Worm (Caenorhabditis elegans) whole organism, mixed stage, embryonic: ENCODE data around the gene str-211.
A peak's percentile ranks its signal among the peaks of the same experiment; 100 is the strongest.

Experiments
- M03D4.4 ChIP-seq: sonication (generic microtip); optimal IDR thresholded peaks from 2 replicates; lab custom pipeline; 2017; ENCODE audit warnings: mild to moderate bottlenecking, missing genetic modification characterization, missing compliant biosample characterization
- bed-3 ChIP-seq: fragments of 200-800 bp; sonication (Bioruptor generic); optimal IDR thresholded peaks from 3 replicates; lab custom pipeline; 2018; ENCODE audit warnings: mild to moderate bottlenecking, missing genetic modification characterization, moderate library complexity, missing compliant biosample characterization
- blmp-1 ChIP-seq: fragments of 150-350 bp; optimal IDR thresholded peaks from 2 replicates; lab custom pipeline; 2014; ENCODE audit warnings: missing biosample characterization, missing genetic modification characterization
- ceh-39 ChIP-seq: fragments of 150-350 bp; optimal IDR thresholded peaks from 2 replicates; lab custom pipeline; 2014; ENCODE audit warnings: missing biosample characterization, missing genetic modification characterization
- ceh-43 ChIP-seq: fragments of 200-800 bp; sonication (Bioruptor generic); optimal IDR thresholded peaks from 2 replicates; lab custom pipeline; 2018; ENCODE audit warnings: mild to moderate bottlenecking, missing genetic modification characterization, moderate library complexity, missing compliant biosample characterization
- ceh-83 ChIP-seq: fragments of 200-800 bp; sonication (Bioruptor generic); optimal IDR thresholded peaks from 2 replicates; lab custom pipeline; 2018; ENCODE audit warnings: mild to moderate bottlenecking, missing genetic modification characterization, missing compliant biosample characterization
- ces-1 ChIP-seq: fragments of 150-350 bp; optimal IDR thresholded peaks from 2 replicates; lab custom pipeline; 2014; ENCODE audit warnings: missing biosample characterization, missing genetic modification reagents, missing genetic modification characterization
- drap-1 ChIP-seq: fragments of 200-800 bp; sonication (Bioruptor generic); optimal IDR thresholded peaks from 3 replicates; lab custom pipeline; 2018; ENCODE audit warnings: mild to moderate bottlenecking, missing genetic modification characterization, missing compliant biosample characterization
- elt-1 ChIP-seq: sonication (generic microtip); optimal IDR thresholded peaks from 2 replicates; lab custom pipeline; 2017; ENCODE audit warnings: missing genetic modification characterization, mild to moderate bottlenecking, missing compliant biosample characterization, antibody characterized with exemption, moderate library complexity, borderline replicate concordance; ENCODE audit not compliant: insufficient read depth
- elt-3 ChIP-seq: fragments of 150-350 bp; optimal IDR thresholded peaks from 2 replicates; lab custom pipeline; 2014; ENCODE audit warnings: missing biosample characterization, missing genetic modification characterization
- flh-1 ChIP-seq: fragments of 200-800 bp; sonication (Bioruptor generic); optimal IDR thresholded peaks from 2 replicates; lab custom pipeline; 2018; ENCODE audit warnings: mild to moderate bottlenecking, missing genetic modification characterization, moderate library complexity, missing compliant biosample characterization
- ham-2 ChIP-seq: fragments of 200-800 bp; sonication (Bioruptor generic); optimal IDR thresholded peaks from 2 replicates; lab custom pipeline; 2018; ENCODE audit warnings: mild to moderate bottlenecking, missing genetic modification characterization, missing compliant biosample characterization
- hlh-1 ChIP-seq: fragments of 150-350 bp; optimal IDR thresholded peaks from 2 replicates; lab custom pipeline; 2014; ENCODE audit warnings: missing biosample characterization, missing genetic modification reagents, missing genetic modification characterization
- lin-13 ChIP-seq: fragments of 150-350 bp; optimal IDR thresholded peaks from 2 replicates; lab custom pipeline; 2014; ENCODE audit warnings: missing biosample characterization, missing genetic modification characterization
- lin-32 ChIP-seq: fragments of 200-800 bp; sonication (Bioruptor generic); optimal IDR thresholded peaks from 2 replicates; lab custom pipeline; 2018; ENCODE audit warnings: mild to moderate bottlenecking, missing genetic modification characterization, missing compliant biosample characterization
- lsy-2 ChIP-seq: fragments of 150-350 bp; optimal IDR thresholded peaks from 2 replicates; lab custom pipeline; 2014; ENCODE audit warnings: missing biosample characterization, missing genetic modification characterization
- mab-5 ChIP-seq: fragments of 150-350 bp; optimal IDR thresholded peaks from 2 replicates; lab custom pipeline; 2014; ENCODE audit warnings: missing biosample characterization, missing genetic modification characterization
- mep-1 ChIP-seq: fragments of 150-350 bp; optimal IDR thresholded peaks from 2 replicates; lab custom pipeline; 2017; ENCODE audit warnings: missing biosample characterization, missing genetic modification reagents, missing genetic modification characterization, inconsistent platforms
- mls-2 ChIP-seq: sonication (generic microtip); optimal IDR thresholded peaks from 2 replicates; lab custom pipeline; 2016; ENCODE audit warnings: mild to moderate bottlenecking, missing genetic modification characterization, moderate library complexity, missing compliant biosample characterization
- nhr-2 ChIP-seq: fragments of 150-350 bp; optimal IDR thresholded peaks from 2 replicates; lab custom pipeline; 2014; ENCODE audit warnings: missing biosample characterization, missing genetic modification characterization
- nhr-237 ChIP-seq: fragments of 150-350 bp; optimal IDR thresholded peaks from 2 replicates; lab custom pipeline; 2014; ENCODE audit warnings: missing biosample characterization, missing genetic modification characterization
- nhr-28 ChIP-seq: fragments of 150-350 bp; optimal IDR thresholded peaks from 2 replicates; lab custom pipeline; 2014; ENCODE audit warnings: missing biosample characterization, missing genetic modification characterization
- pha-4 ChIP-seq: fragments of 150-350 bp; optimal IDR thresholded peaks from 2 replicates; lab custom pipeline; 2018; ENCODE audit warnings: missing biosample characterization, missing genetic modification reagents, missing genetic modification characterization
- sem-2 ChIP-seq: fragments of 200-800 bp; sonication (Bioruptor generic); optimal IDR thresholded peaks from 2 replicates; lab custom pipeline; 2018; ENCODE audit warnings: mild to moderate bottlenecking, missing genetic modification characterization, missing compliant biosample characterization
- snpc-4 ChIP-seq: fragments of 150-350 bp; optimal IDR thresholded peaks from 2 replicates; lab custom pipeline; 2014; ENCODE audit warnings: missing biosample characterization, missing genetic modification characterization
- sptf-1 ChIP-seq: sonication (generic microtip); optimal IDR thresholded peaks from 2 replicates; lab custom pipeline; 2017; ENCODE audit warnings: mild to moderate bottlenecking, missing genetic modification characterization, moderate library complexity, missing compliant biosample characterization
- tbx-8 ChIP-seq: fragments of 200-800 bp; sonication (Bioruptor generic); optimal IDR thresholded peaks from 2 replicates; lab custom pipeline; 2018; ENCODE audit warnings: mild to moderate bottlenecking, missing genetic modification characterization, moderate library complexity, missing compliant biosample characterization
- unc-120 ChIP-seq: sonication (generic microtip); optimal IDR thresholded peaks from 2 replicates; lab custom pipeline; 2017; ENCODE audit warnings: missing genetic modification characterization, missing compliant biosample characterization; ENCODE audit not compliant: poor library complexity, severe bottlenecking
- unc-39 ChIP-seq: fragments of 150-350 bp; optimal IDR thresholded peaks from 2 replicates; lab custom pipeline; 2014; ENCODE audit warnings: missing biosample characterization, missing genetic modification characterization
- unc-62 ChIP-seq: fragments of 150-350 bp; optimal IDR thresholded peaks from 2 replicates; lab custom pipeline; 2014; ENCODE audit warnings: missing biosample characterization, missing genetic modification reagents, missing genetic modification characterization
- zip-8 ChIP-seq: fragments of 150-350 bp; optimal IDR thresholded peaks from 2 replicates; lab custom pipeline; 2014; ENCODE audit warnings: missing biosample characterization, missing genetic modification characterization

str-211 gene

ce11 chrV:4963606-4964005 lies 19.5 kb upstream of the str-211 start:
- no peak for TF ChIP-seq sptf-1 (tag; lab: Kevin White, UChicago)
- no peak for TF ChIP-seq mep-1 (tag; lab: Kevin White, UChicago)
- TF ChIP-seq hlh-1 (tag; lab: Kevin White, UChicago): no peak
- TF ChIP-seq snpc-4 (tag; lab: Kevin White, UChicago): no peak
- no peak for TF ChIP-seq lin-32
- no peak for TF ChIP-seq ceh-39 (tag; lab: Kevin White, UChicago)
- TF ChIP-seq bed-3 (GFP tag; lab: Kevin White, UChicago): no peak
- no peak for TF ChIP-seq unc-39
- no peak for TF ChIP-seq nhr-28
- no peak for TF ChIP-seq ceh-83 (GFP tag; lab: Kevin White, UChicago)
- no peak for TF ChIP-seq mls-2
- TF ChIP-seq zip-8 (tag; lab: Kevin White, UChicago): no peak

ce11 chrV:4962968-4963367 lies 18.8 kb upstream of the str-211 start, which contains the start of gene tam-1:
tam-1 (minus strand) TSS chrV:4963102.
- TF ChIP-seq ham-2 (GFP tag; lab: Kevin White, UChicago): peak; percentile 54
- peak; percentile 59 for TF ChIP-seq ceh-83 (GFP tag; lab: Kevin White, UChicago)
- no peak for TF ChIP-seq blmp-1 (tag; lab: Kevin White, UChicago)
- TF ChIP-seq ces-1: peak; percentile 40

DNA sequence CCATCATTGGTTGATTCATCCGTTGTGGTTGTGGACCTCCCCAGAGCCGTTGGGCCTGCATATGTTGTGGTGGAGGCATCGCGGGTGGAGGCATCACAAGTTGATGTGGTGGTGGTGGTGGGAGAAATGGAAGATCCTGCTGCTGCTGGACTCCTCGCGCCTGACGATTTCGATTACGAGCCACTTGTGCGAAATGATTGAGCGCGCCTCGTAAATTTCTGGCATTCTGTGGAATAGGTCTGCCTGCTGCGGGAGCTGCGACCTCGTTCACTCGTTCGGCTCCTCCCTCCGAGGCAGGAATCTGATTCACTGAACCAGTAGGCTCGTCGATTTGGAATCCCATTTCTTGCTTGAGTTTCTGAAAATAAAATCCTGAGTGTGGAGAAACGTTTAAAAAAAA lies 16.6 kb upstream of the str-211 start:
- no peak for TF ChIP-seq pha-4 (tag; lab: Kevin White, UChicago)
- TF ChIP-seq ham-2 (GFP tag; lab: Kevin White, UChicago): no peak
- TF ChIP-seq nhr-237 (tag; lab: Kevin White, UChicago): no peak
- TF ChIP-seq unc-62: no peak
- no peak for TF ChIP-seq ceh-83 (GFP tag; lab: Kevin White, UChicago)
- no peak for TF ChIP-seq mls-2
- TF ChIP-seq unc-39: no peak
- no peak for TF ChIP-seq ces-1
- no peak for TF ChIP-seq tbx-8
- no peak for TF ChIP-seq elt-1 (tag; lab: Kevin White, UChicago)
- no peak for TF ChIP-seq drap-1
- no peak for TF ChIP-seq mab-5 (tag; lab: Kevin White, UChicago)
- TF ChIP-seq nhr-28: no peak
- TF ChIP-seq zip-8 (tag; lab: Kevin White, UChicago): no peak
- TF ChIP-seq blmp-1 (tag; lab: Kevin White, UChicago): no peak
- no peak for TF ChIP-seq nhr-2 (tag; lab: Kevin White, UChicago)
- no peak for TF ChIP-seq snpc-4 (tag; lab: Kevin White, UChicago)

ce11 chrV:4957619-4958018 lies 13.5 kb upstream of the str-211 start:
- TF ChIP-seq ham-2 (GFP tag; lab: Kevin White, UChicago) (no peak), elt-1 (tag; lab: Kevin White, UChicago) (no peak), snpc-4 (tag; lab: Kevin White, UChicago) (no peak), elt-3 (tag; lab: Kevin White, UChicago) (no peak), ceh-83 (GFP tag; lab: Kevin White, UChicago) (no peak), flh-1 (no peak), lsy-2 (tag; lab: Kevin White, UChicago) (no peak), nhr-28 (no peak), nhr-237 (tag; lab: Kevin White, UChicago) (no peak), ces-1 (no peak), unc-62 (no peak), bed-3 (GFP tag; lab: Kevin White, UChicago) (no peak), unc-120 (tag; lab: Kevin White, UChicago) (no peak), tbx-8 (no peak)

DNA sequence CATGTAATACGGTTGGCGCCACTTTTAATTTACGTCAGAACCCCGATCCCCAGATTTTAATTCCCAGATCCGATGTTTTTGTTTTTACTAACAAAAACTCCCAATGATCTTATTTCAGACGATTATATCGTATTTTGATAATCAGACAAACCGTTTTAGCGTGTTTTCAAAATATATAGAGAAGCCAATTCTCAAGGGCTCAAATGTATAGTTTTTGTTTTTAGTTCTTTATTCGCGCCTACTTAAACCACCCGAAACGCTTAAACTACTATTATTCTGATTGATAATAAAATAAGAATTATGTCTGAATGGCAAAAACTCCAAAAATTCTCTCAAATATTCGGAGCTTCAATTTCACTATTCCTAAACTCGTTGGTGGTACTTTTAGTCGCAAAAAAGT lies 12.4 kb upstream of the str-211 start, which contains the start of gene str-208:
str-208 (plus strand) TSS at position 301 of the 400 bp plus-strand sequence.
- no peak for TF ChIP-seq mls-2
- no peak for TF ChIP-seq blmp-1 (tag; lab: Kevin White, UChicago)
- no peak for TF ChIP-seq ceh-83 (GFP tag; lab: Kevin White, UChicago)
- no peak for TF ChIP-seq zip-8 (tag; lab: Kevin White, UChicago)
- TF ChIP-seq, all 35 proteins: peak for 0

- no peak for TF ChIP-seq elt-1 (tag; lab: Kevin White, UChicago)
- TF ChIP-seq snpc-4 (tag; lab: Kevin White, UChicago): no peak
- no peak for TF ChIP-seq ces-1
- TF ChIP-seq M03D4.4 (tag; lab: Kevin White, UChicago): no peak
- no peak for TF ChIP-seq ceh-43 (GFP tag; lab: Kevin White, UChicago)
- no peak for TF ChIP-seq zip-8 (tag; lab: Kevin White, UChicago)
- no peak for TF ChIP-seq flh-1
- TF ChIP-seq ham-2 (GFP tag; lab: Kevin White, UChicago): no peak
- TF ChIP-seq lin-13 (tag; lab: Kevin White, UChicago): no peak
- no peak for TF ChIP-seq sptf-1 (tag; lab: Kevin White, UChicago)
- TF ChIP-seq lin-32: no peak
- no peak for TF ChIP-seq nhr-237 (tag; lab: Kevin White, UChicago)
- TF ChIP-seq sem-2 (GFP tag; lab: Kevin White, UChicago): no peak
- no peak for TF ChIP-seq drap-1
- TF ChIP-seq ceh-39 (tag; lab: Kevin White, UChicago): no peak
- no peak for TF ChIP-seq blmp-1 (tag; lab: Kevin White, UChicago)
- TF ChIP-seq mab-5 (tag; lab: Kevin White, UChicago): no peak
- TF ChIP-seq ceh-83 (GFP tag; lab: Kevin White, UChicago): no peak
- TF ChIP-seq, all 35 proteins: peak for 0
These were observed 7.3 kb upstream of the str-211 start, which contains the start of gene str-207 for ce11 chrV:4951434-4951833. str-207 (plus strand) TSS chrV:4951734.
